Fruit fly (Drosophila melanogaster): ENCODE results near the gene CG43092.

Gene CG43092

DNA sequence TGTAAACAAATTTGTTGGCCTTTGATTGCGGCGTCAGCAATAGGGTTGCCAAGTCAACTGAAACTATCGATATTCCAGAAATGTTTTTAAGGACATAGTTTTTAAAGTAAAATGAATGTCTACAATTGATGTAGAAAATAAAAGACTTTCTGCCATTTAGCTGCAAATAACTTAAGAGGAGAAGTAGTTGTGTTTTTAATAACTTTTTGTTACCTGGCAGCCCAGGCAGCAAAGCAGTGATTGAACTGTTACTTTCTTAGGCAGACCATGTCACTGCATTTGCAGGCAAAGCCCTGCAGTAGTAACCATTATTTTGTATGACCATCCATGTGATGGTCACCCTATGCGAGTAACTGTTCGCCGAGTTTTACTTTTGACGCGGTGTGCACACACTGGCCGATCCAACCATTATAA lies 18.9 kb downstream of the CG43092 start, which contains the start of the genes rumi, CG7029 and Usp12-46 (continued):
- TF ChIP-seq CG7745 (tag; optimal IDR thresholded peaks at IDR 0.05) (no peak), gfzf (GFP tag; optimal IDR thresholded peaks at IDR 0.05) (peak; percentile 44), Hr39 (optimal IDR thresholded peaks at IDR 0.05) (no peak), tna (GFP tag; IDR thresholded peaks at IDR 0.05; ENCODE audit: partially characterized antibody) (no peak), CG8765 (GFP tag; IDR thresholded peaks at IDR 0.05) (peak; percentile 82), bcd (GFP tag; optimal IDR thresholded peaks at IDR 0.05) (peak; percentile 76), Mes4 (GFP tag; optimal IDR thresholded peaks at IDR 0.05) (peak; percentile 78), CG10979 (tag; optimal IDR thresholded peaks at IDR 0.05) (peak; percentile 81), exex (tag; optimal IDR thresholded peaks at IDR 0.05) (no peak), lola (GFP tag; optimal IDR thresholded peaks at IDR 0.05) (peak in 1 of 3 experiments; percentile 84), gcm2 (GFP tag; optimal IDR thresholded peaks at IDR 0.05) (peak; percentile 67), CG3838 (GFP tag; optimal IDR thresholded peaks at IDR 0.05) (peak; percentile 67), Abd-B (GFP tag; optimal IDR thresholded peaks at IDR 0.05) (peak; percentile 84), CG8388 (GFP tag; optimal IDR thresholded peaks at IDR 0.05) (peak; percentile 86), Dfd (GFP tag; optimal IDR thresholded peaks at IDR 0.05) (no peak), CG10959 (GFP tag; IDR thresholded peaks at IDR 0.05) (peak; percentile 73), CG7786 (GFP tag; optimal IDR thresholded peaks at IDR 0.05) (peak; percentile 92), CG8089 (GFP tag; optimal IDR thresholded peaks at IDR 0.05) (peak; percentile 87), sd (tag; optimal IDR thresholded peaks at IDR 0.05) (no peak), phol (tag; optimal IDR thresholded peaks at IDR 0.05) (peak; percentile 90), br (optimal IDR thresholded peaks at IDR 0.05) (no peak), stc (GFP tag; IDR thresholded peaks at IDR 0.05) (peak; percentile 78), amos (GFP tag; IDR thresholded peaks at IDR 0.05; ENCODE audit: partially characterized antibody) (peak; percentile 72), eyg (GFP tag; optimal IDR thresholded peaks at IDR 0.05) (peak; percentile 58), zfh2 (GFP tag; optimal IDR thresholded peaks at IDR 0.05) (peak; percentile 93), CG2120 (GFP tag; optimal IDR thresholded peaks at IDR 0.05) (peak; percentile 93), CG6254 (GFP tag; optimal IDR thresholded peaks at IDR 0.05) (peak; percentile 72), CG11723 (GFP tag; optimal IDR thresholded peaks at IDR 0.05) (peak; percentile 59), Hmx (GFP tag; optimal IDR thresholded peaks at IDR 0.05) (peak; percentile 72), ash1 (GFP tag; optimal IDR thresholded peaks at IDR 0.05) (no peak), CG3407 (GFP tag; optimal IDR thresholded peaks at IDR 0.05) (peak; percentile 72), da (GFP tag; optimal IDR thresholded peaks at IDR 0.05) (peak; percentile 85), Gug (GFP tag; IDR thresholded peaks at IDR 0.05) (peak; percentile 77; the same call in 3 of the 4 replicates), cato (GFP tag; optimal IDR thresholded peaks at IDR 0.05; ENCODE audit: borderline replicate concordance) (peak; percentile 69), Dp (GFP tag; optimal IDR thresholded peaks at IDR 0.05) (peak; percentile 44), unc-4 (GFP tag; IDR thresholded peaks at IDR 0.05; ENCODE audit: partially characterized antibody) (peak; percentile 82), jing (GFP tag; optimal IDR thresholded peaks at IDR 0.05) (no peak), CG17912 (GFP tag; optimal IDR thresholded peaks at IDR 0.05) (peak; percentile 68), HmgD (GFP tag; optimal IDR thresholded peaks at IDR 0.05) (peak; percentile 98), Hr78 (GFP tag; optimal IDR thresholded peaks at IDR 0.05) (no peak), CG8281 (tag; optimal IDR thresholded peaks at IDR 0.05) (peak; percentile 47), CG4404 (GFP tag; IDR thresholded peaks at IDR 0.05) (peak; percentile 72), odd (GFP tag; optimal IDR thresholded peaks at IDR 0.05) (no peak), MBD-R2 (GFP tag; IDR thresholded peaks at IDR 0.05) (peak; percentile 92), Trl (optimal IDR thresholded peaks at IDR 0.05) (peak in 1 of 2 experiments; percentile 1), Trl (GFP tag; optimal IDR thresholded peaks at IDR 0.05) (peak; percentile 92), Sin3A (optimal IDR thresholded peaks at IDR 0.05) (peak; percentile 87), CG42726 (GFP tag; IDR thresholded peaks at IDR 0.05; ENCODE audit: partially characterized antibody) (peak; percentile 44; the same call in 1 of the 2 replicates), CG17186 (GFP tag; optimal IDR thresholded peaks at IDR 0.05) (peak; percentile 76), CG15696 (tag; optimal IDR thresholded peaks at IDR 0.05) (peak; percentile 87), Rfx (GFP tag; IDR thresholded peaks at IDR 0.05) (peak; percentile 89)

Data from whole organism, embryonic.